Fruit fly (Drosophila melanogaster) whole organism, wandering third instar larva: ENCODE data around the gene spen.

ENCODE experiments used
- Abd-B ChIP-seq: fragments of >200 bp; optimal IDR thresholded peaks from 2 replicates; lab custom pipeline; 2017; ENCODE audit warnings: missing biosample characterization, missing genetic modification characterization
- CG32264 ChIP-seq: fragments of 200-800 bp; sonication (Bioruptor generic); optimal IDR thresholded peaks from 2 replicates; lab custom pipeline; 2016; ENCODE audit warnings: missing biosample characterization, missing genetic modification characterization
- CG9705 ChIP-seq: fragments of 200-800 bp; sonication (Bioruptor generic); optimal IDR thresholded peaks from 2 replicates; lab custom pipeline; 2018; ENCODE audit warnings: missing biosample characterization, mild to moderate bottlenecking, missing genetic modification characterization
- Dfd ChIP-seq: fragments of >200 bp; optimal IDR thresholded peaks from 2 replicates; lab custom pipeline; 2017; ENCODE audit warnings: missing biosample characterization, missing genetic modification characterization
- Dif ChIP-seq: fragments of 200-275, 200-300 bp; sonication (Bioruptor generic); optimal IDR thresholded peaks from 2 replicates; lab custom pipeline; 2018; ENCODE audit warnings: missing biosample characterization, missing genetic modification characterization; ENCODE audit not compliant: partially characterized antibody
- GATAd ChIP-seq: sonication (Bioruptor generic); optimal IDR thresholded peaks from 2 replicates; lab custom pipeline; 2016; ENCODE audit warnings: missing biosample characterization, missing genetic modification characterization
- HLH106 ChIP-seq: fragments of 200-800 bp; optimal IDR thresholded peaks from 3 replicates; lab custom pipeline; 2019; ENCODE audit warnings: missing biosample characterization, mild to moderate bottlenecking, missing genetic modification characterization, moderate library complexity
- Hnf4 ChIP-seq: fragments of 200-800 bp; sonication (Bioruptor generic); optimal IDR thresholded peaks from 2 replicates; lab custom pipeline; 2016; ENCODE audit warnings: missing biosample characterization, mild to moderate bottlenecking, missing genetic modification characterization
- Hr78 ChIP-seq: fragments of >200 bp; optimal IDR thresholded peaks from 2 replicates; lab custom pipeline; 2017; ENCODE audit warnings: missing biosample characterization, missing genetic modification characterization
- Hr83 ChIP-seq: fragments of 200-300 bp; sonication (Bioruptor generic); optimal IDR thresholded peaks from 2 replicates; lab custom pipeline; 2016; ENCODE audit warnings: missing biosample characterization, mild to moderate bottlenecking, missing genetic modification characterization, moderate library complexity; ENCODE audit not compliant: poor library complexity, severe bottlenecking
- Jra ChIP-seq: sonication (Bioruptor generic); optimal IDR thresholded peaks from 2 replicates; lab custom pipeline; 2016; ENCODE audit warnings: missing biosample characterization, missing genetic modification characterization
- Mio ChIP-seq: sonication (Bioruptor generic); optimal IDR thresholded peaks from 2 replicates; lab custom pipeline; 2016; ENCODE audit warnings: missing biosample characterization, missing genetic modification characterization
- Myc ChIP-seq: fragments of >200 bp; optimal IDR thresholded peaks from 2 replicates; lab custom pipeline; 2017
- N ChIP-seq: fragments of >200 bp; optimal IDR thresholded peaks from 2 replicates; lab custom pipeline; 2018; ENCODE audit warnings: missing biosample characterization, missing external identifiers, missing genetic modification characterization
- OdsH ChIP-seq: fragments of 200-800 bp; sonication (Bioruptor generic); optimal IDR thresholded peaks from 2 replicates; lab custom pipeline; 2016; ENCODE audit warnings: missing biosample characterization, mild to moderate bottlenecking, missing genetic modification characterization
- Rel ChIP-seq, 2 experiments: fragments of 200-800 bp; sonication (Bioruptor generic) in 1 of 2; optimal IDR thresholded peaks; 2 replicates in 1 of 2; 3 replicates in 1 of 2; lab custom pipeline; 2016 to 2019; ENCODE audit warnings: mild to moderate bottlenecking in 2 of 2, missing biosample characterization in 2 of 2, missing genetic modification characterization in 2 of 2, moderate library complexity in 1 of 2
- Vsx2 ChIP-seq: fragments of 200-300, 225-300 bp; sonication (Bioruptor generic); optimal IDR thresholded peaks from 2 replicates; lab custom pipeline; 2018; ENCODE audit warnings: missing biosample characterization, missing genetic modification characterization; ENCODE audit not compliant: partially characterized antibody
- br ChIP-seq: fragments of 200-800 bp; sonication (Bioruptor generic); optimal IDR thresholded peaks from 2 replicates; lab custom pipeline; 2016; ENCODE audit warnings: missing biosample characterization, missing genetic modification characterization
- brk ChIP-seq: fragments of 200-800 bp; sonication (Bioruptor generic); optimal IDR thresholded peaks from 2 replicates; lab custom pipeline; 2016; ENCODE audit warnings: missing biosample characterization, mild to moderate bottlenecking, missing genetic modification characterization
- dl ChIP-seq, 2 experiments: fragments of 175-275, 200-275 bp in 1 of 2; fragments of 200-275 bp in 1 of 2; sonication (Bioruptor generic); optimal IDR thresholded peaks; lab custom pipeline; 2018; ENCODE audit warnings: mild to moderate bottlenecking in 2 of 2, missing biosample characterization in 2 of 2, missing genetic modification characterization in 2 of 2, moderate library complexity in 2 of 2; ENCODE audit not compliant: partially characterized antibody in 2 of 2, insufficient read depth in 1 of 2
- dsf ChIP-seq: sonication (Bioruptor generic); optimal IDR thresholded peaks from 2 replicates; lab custom pipeline; 2016; ENCODE audit warnings: missing biosample characterization, missing genetic modification characterization, borderline replicate concordance
- ey ChIP-seq: fragments of 200-800 bp; sonication (Bioruptor generic); optimal IDR thresholded peaks from 2 replicates; lab custom pipeline; 2016; ENCODE audit warnings: missing biosample characterization, missing genetic modification characterization
- foxo ChIP-seq, 2 experiments: fragments of 200-800 bp; sonication (Bioruptor generic); optimal IDR thresholded peaks; 2 replicates in 1 of 2; 3 replicates in 1 of 2; lab custom pipeline; 2016 to 2017; ENCODE audit warnings: missing biosample characterization in 2 of 2, missing genetic modification characterization in 2 of 2
- fru ChIP-seq: fragments of 200-800 bp; sonication (Bioruptor generic); optimal IDR thresholded peaks from 3 replicates; lab custom pipeline; 2016; ENCODE audit warnings: missing biosample characterization, mild to moderate bottlenecking, missing genetic modification characterization
- h ChIP-seq: fragments of 200-800 bp; sonication (Bioruptor generic); optimal IDR thresholded peaks from 3 replicates; lab custom pipeline; 2016; ENCODE audit warnings: missing biosample characterization, mild to moderate bottlenecking, missing genetic modification characterization
- jim ChIP-seq: fragments of 175-275, 200-325 bp; sonication (Bioruptor generic); optimal IDR thresholded peaks from 2 replicates; lab custom pipeline; 2016; ENCODE audit warnings: missing biosample characterization, mild to moderate bottlenecking, missing genetic modification characterization
- lola ChIP-seq: fragments of >200 bp; optimal IDR thresholded peaks from 2 replicates; lab custom pipeline; 2017; ENCODE audit warnings: missing biosample characterization, missing genetic modification characterization
- pan ChIP-seq: fragments of >200 bp; optimal IDR thresholded peaks from 2 replicates; lab custom pipeline; 2017
- psq ChIP-seq: fragments of 200-800 bp; sonication (Bioruptor generic); optimal IDR thresholded peaks from 3 replicates; lab custom pipeline; 2017; ENCODE audit warnings: missing biosample characterization, mild to moderate bottlenecking, missing genetic modification characterization, moderate library complexity
- rgr ChIP-seq: fragments of 200-800 bp; sonication (Bioruptor generic); optimal IDR thresholded peaks from 3 replicates; lab custom pipeline; 2016; ENCODE audit warnings: missing biosample characterization, mild to moderate bottlenecking, missing genetic modification characterization
- sv ChIP-seq: fragments of 200-800 bp; sonication (Bioruptor generic); optimal IDR thresholded peaks from 3 replicates; lab custom pipeline; 2016; ENCODE audit warnings: missing biosample characterization, missing genetic modification characterization
- tai ChIP-seq: sonication (Bioruptor generic); optimal IDR thresholded peaks from 2 replicates; lab custom pipeline; 2016; ENCODE audit warnings: missing biosample characterization, missing genetic modification characterization
- usp ChIP-seq: fragments of >200 bp; optimal IDR thresholded peaks from 2 replicates; lab custom pipeline; 2017; ENCODE audit warnings: missing biosample characterization, missing genetic modification characterization
- woc ChIP-seq: sonication (Bioruptor generic); optimal IDR thresholded peaks from 2 replicates; lab custom pipeline; 2016; ENCODE audit warnings: missing biosample characterization, mild to moderate bottlenecking, missing genetic modification characterization

Gene spen

DNA sequence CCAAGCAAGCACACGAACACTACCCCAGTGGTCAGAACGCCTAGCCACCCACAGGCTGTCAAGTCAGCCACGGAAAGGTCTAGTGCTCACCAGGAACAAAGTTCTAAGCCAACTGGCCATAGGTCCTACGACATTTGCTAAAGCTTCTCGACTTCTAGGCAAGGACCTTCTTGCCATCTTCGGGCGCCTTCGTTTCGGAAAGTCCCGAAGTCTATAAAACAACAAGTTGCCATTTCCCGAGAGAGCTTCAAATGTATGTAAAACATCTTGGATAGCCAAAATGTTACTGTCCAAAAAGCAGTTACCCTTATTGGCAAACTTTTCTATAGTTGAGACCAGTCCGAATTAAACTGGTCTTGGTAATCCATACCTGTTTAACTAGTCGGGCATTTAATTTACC lies 12.3 kb upstream of the spen start:
- TF ChIP-seq foxo (GFP tag; optimal IDR thresholded peaks at IDR 0.05; lab: Kevin White, UChicago) (no peak), N (GFP tag; lab: Kevin White, UChicago) (no peak), Hnf4 (no peak), Hr78 (GFP tag; lab: Kevin White, UChicago) (no peak), usp (no peak), CG9705 (no peak), dsf (GFP tag; lab: Kevin White, UChicago) (no peak), Rel (GFP tag; optimal IDR thresholded peaks at IDR 0.05; lab: Kevin White, UChicago) (no peak), Rel (tag; optimal IDR thresholded peaks at IDR 0.05; lab: Kevin White, UChicago) (no peak), lola (no peak), br (GFP tag; lab: Kevin White, UChicago) (no peak), Mio (GFP tag; lab: Kevin White, UChicago) (no peak), fru (GFP tag; lab: Kevin White, UChicago) (no peak), sv (GFP tag; lab: Kevin White, UChicago) (no peak), h (GFP tag; lab: Kevin White, UChicago) (no peak), Dfd (no peak), Hr83 (GFP tag; lab: Kevin White, UChicago) (no peak), rgr (GFP tag; lab: Kevin White, UChicago) (no peak), Vsx2 (GFP tag; lab: Kevin White, UChicago) (no peak)

- TF ChIP-seq foxo (GFP tag; optimal IDR thresholded peaks at IDR 0.05; lab: Kevin White, UChicago) = no peak
- no peak for TF ChIP-seq pan
- TF ChIP-seq Abd-B = no peak
- no peak for TF ChIP-seq sv (GFP tag; lab: Kevin White, UChicago)
- TF ChIP-seq psq (GFP tag; lab: Kevin White, UChicago) = no peak
- TF ChIP-seq OdsH = no peak
- TF ChIP-seq br (GFP tag; lab: Kevin White, UChicago) = no peak
Measured at dm6 chr2L:153142-153541, 5.7 kb upstream of the spen start, which contains the start of gene CG42399. Gene CG42399 (minus strand): TSS chr2L:153300.

DNA sequence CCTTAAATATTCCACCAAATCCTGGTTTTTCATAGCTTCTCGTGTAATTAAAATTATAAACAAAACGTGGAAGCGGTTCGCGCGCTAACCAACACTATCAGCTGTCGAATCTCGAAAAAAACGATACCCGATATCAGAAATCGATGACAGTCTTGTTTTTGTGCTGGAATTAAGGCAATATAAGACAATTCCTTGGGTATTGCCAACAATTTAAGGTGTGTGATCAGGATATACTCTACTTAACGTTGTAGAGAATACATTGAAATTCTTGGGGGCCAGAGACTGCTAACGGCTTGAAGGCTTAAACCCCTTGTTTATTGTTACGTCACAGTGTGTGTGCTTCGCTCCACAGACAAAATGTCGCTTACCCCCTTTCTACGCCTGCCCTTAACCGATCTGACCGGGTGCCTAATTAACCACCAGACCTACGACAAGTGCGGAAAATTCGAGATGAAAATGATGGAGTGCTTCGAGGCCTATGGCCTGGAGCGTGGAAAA lies 3.6 kb upstream of the spen start, which contains the start of gene Pus10:
TSS of gene Pus10 (minus strand) at position 91 of the 498 bp plus-strand sequence.
- TF ChIP-seq Jra (GFP tag; lab: Kevin White, UChicago) (peak; percentile 35), dl (GFP tag; optimal IDR thresholded peaks at IDR 0.05; lab: Kevin White, UChicago; ENCODE audit: insufficient read depth in 1 of 2, partially characterized antibody in 2 of 2) (no peak), tai (no peak), sv (GFP tag; lab: Kevin White, UChicago) (no peak), jim (GFP tag; lab: Kevin White, UChicago) (no peak), OdsH (peak; percentile 4), foxo (GFP tag; optimal IDR thresholded peaks at IDR 0.05; lab: Kevin White, UChicago) (peak in 1 of 2 experiments; percentile 26), Vsx2 (GFP tag; lab: Kevin White, UChicago) (peak; percentile 26)

dm6 chr2L:155994-156393 lies 2.8 kb upstream of the spen start, which contains the start of gene CG3436:
Gene CG3436 (plus strand): TSS chr2L:156029.
- TF ChIP-seq Rel (GFP tag; optimal IDR thresholded peaks at IDR 0.05; lab: Kevin White, UChicago) (no peak), Rel (tag; optimal IDR thresholded peaks at IDR 0.05; lab: Kevin White, UChicago) (peak; percentile 0), ey (GFP tag; lab: Kevin White, UChicago) (no peak), rgr (GFP tag; lab: Kevin White, UChicago) (peak; percentile 47), Hnf4 (no peak), dsf (GFP tag; lab: Kevin White, UChicago) (no peak), fru (GFP tag; lab: Kevin White, UChicago) (no peak), h (GFP tag; lab: Kevin White, UChicago) (peak; percentile 3)

DNA sequence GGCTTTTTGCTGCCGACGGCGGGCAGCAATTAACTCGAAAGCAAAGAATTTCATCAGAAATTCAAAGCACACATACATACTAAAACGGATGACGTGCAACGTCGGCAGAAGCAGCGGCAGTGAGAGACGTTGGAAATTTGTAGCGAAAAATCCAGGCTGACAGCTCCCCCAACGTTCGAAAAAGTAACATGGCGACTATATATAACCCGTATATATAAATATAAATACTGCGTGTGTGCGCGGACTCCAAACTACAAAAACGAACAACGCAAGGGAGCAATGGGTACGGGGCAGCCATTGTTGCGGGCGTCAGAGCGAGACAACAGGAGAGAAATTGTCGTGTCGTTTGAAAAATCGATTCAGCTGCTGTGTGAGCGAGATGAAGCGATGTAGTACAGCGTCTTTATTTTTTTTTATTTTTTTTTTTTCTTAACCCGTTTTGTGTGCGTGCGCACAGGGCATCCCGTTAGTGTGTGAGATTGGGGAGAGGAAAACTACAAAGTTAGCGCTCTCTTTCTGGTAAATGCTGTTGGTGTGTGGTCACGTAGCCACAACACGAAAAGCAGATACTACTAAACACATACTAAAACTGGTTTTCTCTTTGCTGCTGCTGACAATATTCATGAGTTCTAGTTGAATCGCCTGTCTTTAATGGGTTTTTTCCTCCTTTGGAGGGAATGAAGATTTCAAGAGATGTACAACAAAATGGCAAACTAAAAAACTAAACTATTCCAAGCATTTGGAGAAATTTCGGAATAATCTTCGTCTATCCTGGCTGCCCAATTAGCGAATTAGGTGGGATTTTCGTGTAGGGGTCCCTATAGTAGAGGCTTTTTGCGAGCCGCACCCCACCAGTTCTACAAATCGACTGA lies 2.0 kb downstream of the spen start:
- peak; percentile 50 for TF ChIP-seq rgr (GFP tag; lab: Kevin White, UChicago)
- TF ChIP-seq Hnf4 = peak; percentile 72
- TF ChIP-seq fru (GFP tag; lab: Kevin White, UChicago) = peak; percentile 75
- TF ChIP-seq usp = no peak
- peak; percentile 8 for TF ChIP-seq HLH106 (tag; lab: Kevin White, UChicago)
- TF ChIP-seq lola = no peak
- no peak for TF ChIP-seq GATAd (GFP tag; lab: Kevin White, UChicago)
- TF ChIP-seq br (GFP tag; lab: Kevin White, UChicago) = peak; percentile 81
- no peak for TF ChIP-seq Myc (lab: Kevin White, UChicago)
- TF ChIP-seq Hr78 (GFP tag; lab: Kevin White, UChicago) = no peak
- TF ChIP-seq CG32264 (GFP tag; lab: Kevin White, UChicago) = peak; percentile 48
- TF ChIP-seq Abd-B = no peak
- TF ChIP-seq Vsx2 (GFP tag; lab: Kevin White, UChicago) = peak; percentile 74
- TF ChIP-seq sv (GFP tag; lab: Kevin White, UChicago) = peak; percentile 57
- peak; percentile 55 for TF ChIP-seq Dif
- TF ChIP-seq Rel (GFP tag; optimal IDR thresholded peaks at IDR 0.05; lab: Kevin White, UChicago) = peak; percentile 98
- peak; percentile 57 for TF ChIP-seq Rel (tag; optimal IDR thresholded peaks at IDR 0.05; lab: Kevin White, UChicago)
- no peak for TF ChIP-seq N (GFP tag; lab: Kevin White, UChicago)
- peak; percentile 94 for TF ChIP-seq brk (GFP tag; lab: Kevin White, UChicago)
- TF ChIP-seq Dfd = no peak
- TF ChIP-seq jim (GFP tag; lab: Kevin White, UChicago) = peak; percentile 89
- peak; percentile 82 for TF ChIP-seq h (GFP tag; lab: Kevin White, UChicago)
- TF ChIP-seq Jra (GFP tag; lab: Kevin White, UChicago) = peak; percentile 74
- TF ChIP-seq Hr83 (GFP tag; lab: Kevin White, UChicago) = peak; percentile 77
- peak; percentile 40 for TF ChIP-seq woc (GFP tag; lab: Kevin White, UChicago)
- TF ChIP-seq pan = no peak
